Worm (Caenorhabditis elegans): Measurements from ENCODE around the gene his-60.

ce11 chrIV:7507305-7507704, 19.5 kb upstream of the his-60 start:
- TF ChIP-seq zag-1 (tag; optimal IDR thresholded peaks at IDR 0.05) (no peak), nhr-28 (tag; optimal IDR thresholded peaks at IDR 0.05) (no peak), tbx-2 (tag; optimal IDR thresholded peaks at IDR 0.05) (no peak), nhr-237 (tag; optimal IDR thresholded peaks at IDR 0.05) (no peak), nhr-77 (tag; optimal IDR thresholded peaks at IDR 0.05) (no peak), pha-4 (tag; optimal IDR thresholded peaks at IDR 0.05) (peak; percentile 66), ZK546.5 (tag; optimal IDR thresholded peaks at IDR 0.05) (no peak), nhr-11 (tag; optimal IDR thresholded peaks at IDR 0.05) (no peak), pqm-1 (tag; optimal IDR thresholded peaks at IDR 0.05) (no peak), aly-2 (tag; optimal IDR thresholded peaks at IDR 0.05) (no peak), elt-1 (tag; optimal IDR thresholded peaks at IDR 0.05) (no peak), ztf-11 (tag; optimal IDR thresholded peaks at IDR 0.05) (no peak), lin-39 (tag; optimal IDR thresholded peaks at IDR 0.05) (no peak)

Measured in whole organism, L3 larva.